Worm (Caenorhabditis elegans) whole organism, L4 larva: Measurements from ENCODE around the gene Y39A1A.24.

ENCODE experiments used
- D1046.2 ChIP-seq: fragments of 200-800 bp; sonication (Bioruptor generic); IDR thresholded peaks from 2 replicates; pipeline ENCODE4 v1.3.6; 2022; ENCODE audit warnings: missing genetic modification characterization, missing compliant biosample characterization
- F37D6.2 ChIP-seq: sonication (generic microtip); optimal IDR thresholded peaks from 2 replicates; lab custom pipeline; 2016; ENCODE audit warnings: mild to moderate bottlenecking, missing genetic modification characterization, missing compliant biosample characterization
- F44E2.7 ChIP-seq: fragments of 200-800 bp; sonication (Bioruptor generic); IDR thresholded peaks from 2 replicates; pipeline ENCODE4 v2.1.2; 2022; ENCODE audit warnings: missing genetic modification characterization, missing compliant biosample characterization
- R02D3.7 ChIP-seq: fragments of 150-350 bp; sonication (generic microtip); optimal IDR thresholded peaks from 3 replicates; lab custom pipeline; 2014; ENCODE audit warnings: missing biosample characterization, missing genetic modification characterization
- T26A8.4 ChIP-seq: fragments of 200-800 bp; sonication (Bioruptor generic); IDR thresholded peaks from 2 replicates; pipeline ENCODE4 v1.3.6; 2022; ENCODE audit warnings: missing genetic modification characterization, missing compliant biosample characterization
- Y48G9A.11 ChIP-seq: fragments of 200-800 bp; sonication (Bioruptor generic); IDR thresholded peaks from 2 replicates; pipeline ENCODE4 v1.3.6; 2022; ENCODE audit warnings: missing genetic modification reagents, missing genetic modification characterization, missing compliant biosample characterization
- aly-2 ChIP-seq: sonication (generic microtip); optimal IDR thresholded peaks from 2 replicates; lab custom pipeline; 2018; ENCODE audit warnings: missing biosample characterization, missing genetic modification characterization
- arid-1 ChIP-seq: fragments of 200-800 bp; sonication (Bioruptor generic); conservative IDR thresholded peaks from 2 replicates; pipeline ENCODE4 v1.3.6; 2022; ENCODE audit warnings: missing genetic modification reagents, missing genetic modification characterization, missing compliant biosample characterization
- attf-4 ChIP-seq: sonication (generic microtip); optimal IDR thresholded peaks from 3 replicates; lab custom pipeline; 2017; ENCODE audit warnings: missing biosample characterization, missing genetic modification characterization
- ceh-20 ChIP-seq: fragments of 200-800 bp; sonication (Bioruptor generic); IDR thresholded peaks from 2 replicates; pipeline ENCODE4 v1.3.6; 2022; ENCODE audit warnings: missing genetic modification reagents, missing genetic modification characterization, missing compliant biosample characterization
- ceh-28 ChIP-seq: fragments of 150-350 bp; optimal IDR thresholded peaks from 2 replicates; lab custom pipeline; 2014; ENCODE audit warnings: missing biosample characterization, missing genetic modification reagents, missing genetic modification characterization
- ceh-82 ChIP-seq: sonication (generic microtip); optimal IDR thresholded peaks from 2 replicates; lab custom pipeline; 2017; ENCODE audit warnings: missing biosample characterization, missing genetic modification characterization
- ces-1 ChIP-seq: fragments of 150-350 bp; sonication (generic microtip); optimal IDR thresholded peaks from 4 replicates; lab custom pipeline; 2014; ENCODE audit warnings: missing biosample characterization, missing genetic modification reagents, missing genetic modification characterization
- ctbp-1 ChIP-seq: fragments of 200-800 bp; sonication (Bioruptor generic); IDR thresholded peaks from 2 replicates; pipeline ENCODE4 v1.3.6; 2022; ENCODE audit warnings: missing genetic modification reagents, missing genetic modification characterization, missing compliant biosample characterization
- daf-12 ChIP-seq: fragments of 150-350 bp; optimal IDR thresholded peaks from 2 replicates; lab custom pipeline; 2014; ENCODE audit warnings: missing biosample characterization, missing genetic modification reagents, missing genetic modification characterization
- daf-19 ChIP-seq: fragments of 200-800 bp; sonication (Bioruptor generic); conservative IDR thresholded peaks from 2 replicates; pipeline ENCODE4 v1.3.6; 2022; ENCODE audit warnings: missing genetic modification characterization, missing compliant biosample characterization
- dmd-6 ChIP-seq: fragments of 200-800 bp; sonication (Bioruptor generic); IDR thresholded peaks from 2 replicates; pipeline ENCODE4 v1.3.6; 2022; ENCODE audit warnings: missing genetic modification reagents, missing genetic modification characterization, missing compliant biosample characterization
- dpl-1 ChIP-seq: fragments of 150-350 bp; optimal IDR thresholded peaks from 2 replicates; lab custom pipeline; 2014; ENCODE audit warnings: missing biosample characterization, missing genetic modification reagents, missing genetic modification characterization
- duxl-1 ChIP-seq: sonication (generic microtip); optimal IDR thresholded peaks from 2 replicates; lab custom pipeline; 2016; ENCODE audit warnings: mild to moderate bottlenecking, missing genetic modification characterization, moderate library complexity, missing compliant biosample characterization; ENCODE audit not compliant: poor library complexity
- hmg-1.1 ChIP-seq: fragments of 200-800 bp; sonication (Bioruptor generic); IDR thresholded peaks from 2 replicates; pipeline ENCODE4 v1.3.6; 2022; ENCODE audit warnings: missing genetic modification reagents, missing genetic modification characterization, missing compliant biosample characterization
- jun-1 ChIP-seq: fragments of 150-350 bp; optimal IDR thresholded peaks from 2 replicates; lab custom pipeline; 2014; ENCODE audit warnings: missing biosample characterization, missing genetic modification reagents, missing genetic modification characterization
- lin-29 ChIP-seq: fragments of 200-800 bp; sonication (Bioruptor generic); IDR thresholded peaks from 2 replicates; pipeline ENCODE4 v1.3.6; 2022; ENCODE audit warnings: missing genetic modification reagents, missing genetic modification characterization, missing compliant biosample characterization
- lin-38 ChIP-seq: fragments of 200-800 bp; sonication (Bioruptor generic); IDR thresholded peaks from 2 replicates; pipeline ENCODE4 v1.3.6; 2022; ENCODE audit warnings: missing genetic modification reagents, missing genetic modification characterization, missing compliant biosample characterization
- madf-5 ChIP-seq, 2 experiments: fragments of 200-800 bp; sonication (Bioruptor generic); IDR thresholded peaks; 2 replicates each; pipeline ENCODE4 v1.3.6; 2022; ENCODE audit warnings: missing compliant biosample characterization in 2 of 2, missing genetic modification characterization in 2 of 2
- mxl-3 ChIP-seq: fragments of 200-800 bp; sonication (Bioruptor generic); optimal IDR thresholded peaks from 2 replicates; lab custom pipeline; 2018; ENCODE audit warnings: mild to moderate bottlenecking, missing genetic modification characterization, missing compliant biosample characterization
- nhr-10 ChIP-seq: fragments of 150-350 bp; optimal IDR thresholded peaks from 2 replicates; lab custom pipeline; 2014; ENCODE audit warnings: missing biosample characterization, missing genetic modification characterization
- nhr-11 ChIP-seq: fragments of 150-350 bp; optimal IDR thresholded peaks from 2 replicates; lab custom pipeline; 2014; ENCODE audit warnings: missing biosample characterization, missing genetic modification characterization
- nhr-111 ChIP-seq: fragments of 200-800 bp; sonication (Bioruptor generic); optimal IDR thresholded peaks from 2 replicates; lab custom pipeline; 2018; ENCODE audit warnings: mild to moderate bottlenecking, missing genetic modification characterization, missing compliant biosample characterization
- nhr-25 ChIP-seq: sonication (generic microtip); optimal IDR thresholded peaks from 2 replicates; lab custom pipeline; 2017; ENCODE audit warnings: missing genetic modification characterization, mild to moderate bottlenecking, missing compliant biosample characterization, antibody characterized with exemption, moderate library complexity, borderline replicate concordance; ENCODE audit not compliant: insufficient read depth
- nhr-28 ChIP-seq: fragments of 150-350 bp; optimal IDR thresholded peaks from 2 replicates; lab custom pipeline; 2014; ENCODE audit warnings: missing biosample characterization, missing genetic modification characterization
- nhr-41 ChIP-seq: fragments of 200-800 bp; sonication (Bioruptor generic); IDR thresholded peaks from 2 replicates; pipeline ENCODE4 v1.3.6; 2022; ENCODE audit warnings: missing genetic modification reagents, missing genetic modification characterization, missing compliant biosample characterization
- nhr-76 ChIP-seq: fragments of 150-350 bp; optimal IDR thresholded peaks from 2 replicates; lab custom pipeline; 2014; ENCODE audit warnings: missing biosample characterization, missing genetic modification characterization
- php-3 ChIP-seq: fragments of 200-800 bp; sonication (Bioruptor generic); IDR thresholded peaks from 2 replicates; pipeline ENCODE4 v1.3.6; 2022; ENCODE audit warnings: missing genetic modification reagents, missing genetic modification characterization, missing compliant biosample characterization
- pqm-1 ChIP-seq: sonication (generic microtip); optimal IDR thresholded peaks from 2 replicates; lab custom pipeline; 2017; ENCODE audit warnings: missing biosample characterization, missing genetic modification characterization
- rbr-2 ChIP-seq: sonication (generic microtip); optimal IDR thresholded peaks from 2 replicates; lab custom pipeline; 2016; ENCODE audit warnings: missing genotype, missing genetic modification characterization, missing compliant biosample characterization
- saeg-2 ChIP-seq: fragments of 200-800 bp; sonication (Bioruptor generic); IDR thresholded peaks from 2 replicates; pipeline ENCODE4 v1.3.6; 2022; ENCODE audit warnings: missing genetic modification reagents, missing genetic modification characterization, missing compliant biosample characterization
- sdz-12 ChIP-seq: fragments of 200-800 bp; sonication (Bioruptor generic); optimal IDR thresholded peaks from 2 replicates; lab custom pipeline; 2018; ENCODE audit warnings: mild to moderate bottlenecking, missing genetic modification characterization, missing compliant biosample characterization
- set-16 ChIP-seq: fragments of 200-800 bp; sonication (Bioruptor generic); IDR thresholded peaks from 2 replicates; pipeline ENCODE4 v1.3.6; 2022; ENCODE audit warnings: missing genetic modification reagents, missing genetic modification characterization, missing compliant biosample characterization
- skn-1 ChIP-seq: fragments of 150-350 bp; optimal IDR thresholded peaks from 2 replicates; lab custom pipeline; 2014; ENCODE audit warnings: missing biosample characterization, missing genetic modification characterization
- snpc-4 ChIP-seq: fragments of 150-350 bp; optimal IDR thresholded peaks from 2 replicates; lab custom pipeline; 2014; ENCODE audit warnings: missing biosample characterization, missing genetic modification characterization
- spr-1 ChIP-seq: sonication (generic microtip); optimal IDR thresholded peaks from 2 replicates; lab custom pipeline; 2016; ENCODE audit warnings: mild to moderate bottlenecking, missing genetic modification characterization, missing compliant biosample characterization
- tag-97 ChIP-seq: fragments of 200-800 bp; sonication (Bioruptor generic); IDR thresholded peaks from 2 replicates; pipeline ENCODE4 v1.3.6; 2022; ENCODE audit warnings: missing genetic modification characterization, missing compliant biosample characterization
- tra-1 ChIP-seq: fragments of 200-800 bp; sonication (Bioruptor generic); IDR thresholded peaks from 2 replicates; pipeline ENCODE4 v1.3.6; 2022; ENCODE audit warnings: missing genetic modification reagents, missing genetic modification characterization, missing compliant biosample characterization
- unc-130 ChIP-seq: sonication (generic microtip); optimal IDR thresholded peaks from 2 replicates; lab custom pipeline; 2016; ENCODE audit warnings: missing genetic modification reagents, missing genetic modification characterization, missing compliant biosample characterization
- unc-62 ChIP-seq, 3 experiments: fragments of 150-350 bp in 1 of 3; sonication (generic microtip); optimal IDR thresholded peaks in 2 of 3; peaks in 1 of 3; 1 replicate in 1 of 3; 2 replicates in 2 of 3; lab custom pipeline; 2014 to 2017; ENCODE audit warnings: missing biosample characterization in 3 of 3, missing genetic modification characterization in 3 of 3, missing genetic modification reagents in 3 of 3, missing genotype in 1 of 3
- vab-7 ChIP-seq: fragments of 200-800 bp; sonication (Bioruptor generic); IDR thresholded peaks from 2 replicates; pipeline ENCODE4 v1.3.6; 2022; ENCODE audit warnings: missing genetic modification reagents, missing genetic modification characterization, missing compliant biosample characterization
- zfp-2 ChIP-seq: sonication (generic microtip); optimal IDR thresholded peaks from 2 replicates; lab custom pipeline; 2016; ENCODE audit warnings: mild to moderate bottlenecking, missing genetic modification characterization, missing compliant biosample characterization
- zip-11 ChIP-seq: fragments of 200-800 bp; sonication (Bioruptor generic); IDR thresholded peaks from 2 replicates; pipeline ENCODE4 v1.3.6; 2022; ENCODE audit warnings: missing genetic modification characterization, missing compliant biosample characterization
- ztf-11 ChIP-seq: fragments of 150-350 bp; optimal IDR thresholded peaks from 2 replicates; lab custom pipeline; 2014; ENCODE audit warnings: missing biosample characterization, missing genetic modification characterization
- ztf-7 ChIP-seq: fragments of 150-350 bp; optimal IDR thresholded peaks from 2 replicates; lab custom pipeline; 2014; ENCODE audit warnings: missing biosample characterization, missing genetic modification characterization

The Y39A1A.24 gene

DNA sequence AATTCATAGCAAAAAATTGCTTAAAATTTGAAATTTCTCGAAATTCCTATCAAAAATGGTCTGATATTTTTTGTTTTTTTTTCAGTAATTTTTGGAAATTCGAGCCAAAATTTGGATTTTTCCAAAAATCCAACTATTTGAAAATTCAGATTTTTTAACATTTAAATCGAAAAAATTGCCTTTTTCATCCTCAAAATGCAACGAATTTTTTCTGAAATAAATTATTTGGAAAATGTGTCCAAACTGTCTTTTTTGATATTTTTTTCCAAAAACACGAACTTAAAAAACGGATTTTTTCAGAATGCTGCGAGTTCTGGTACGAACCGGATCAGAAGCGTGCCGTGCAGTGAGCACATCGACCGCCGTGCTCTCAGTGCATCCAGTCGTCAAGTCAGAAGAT, 2.7 kb downstream of the Y39A1A.24 start, which contains the start of gene mrpl-22:
TSS of gene mrpl-22 (plus strand) at position 301 of the 400 bp plus-strand sequence.
- TF ChIP-seq ztf-11 (tag; lab: Kevin White, UChicago) = no peak
- no peak for TF ChIP-seq lin-38
- TF ChIP-seq spr-1 (tag; lab: Kevin White, UChicago) = no peak
- TF ChIP-seq daf-12 (tag; lab: Kevin White, UChicago) = no peak
- TF ChIP-seq php-3 (GFP tag; lab: Robert Waterston, UW) = no peak
- TF ChIP-seq madf-5 (GFP tag; IDR thresholded peaks at IDR 0.05; lab: Robert Waterston, UW) = no peak
- no peak for TF ChIP-seq hmg-1.1 (GFP tag; lab: Robert Waterston, UW)
- TF ChIP-seq nhr-76 (tag; lab: Kevin White, UChicago) = no peak
- TF ChIP-seq duxl-1 (tag; lab: Kevin White, UChicago) = no peak
- no peak for TF ChIP-seq nhr-111 (GFP tag; lab: Kevin White, UChicago)
- no peak for TF ChIP-seq snpc-4 (tag; lab: Kevin White, UChicago)
- no peak for TF ChIP-seq ceh-20
- TF ChIP-seq rbr-2 (tag; lab: Kevin White, UChicago) = no peak
- no peak for TF ChIP-seq ctbp-1 (GFP tag; lab: Robert Waterston, UW)
- TF ChIP-seq ceh-82 (tag; lab: Kevin White, UChicago) = no peak
- no peak for TF ChIP-seq pqm-1 (tag; lab: Kevin White, UChicago)

DNA sequence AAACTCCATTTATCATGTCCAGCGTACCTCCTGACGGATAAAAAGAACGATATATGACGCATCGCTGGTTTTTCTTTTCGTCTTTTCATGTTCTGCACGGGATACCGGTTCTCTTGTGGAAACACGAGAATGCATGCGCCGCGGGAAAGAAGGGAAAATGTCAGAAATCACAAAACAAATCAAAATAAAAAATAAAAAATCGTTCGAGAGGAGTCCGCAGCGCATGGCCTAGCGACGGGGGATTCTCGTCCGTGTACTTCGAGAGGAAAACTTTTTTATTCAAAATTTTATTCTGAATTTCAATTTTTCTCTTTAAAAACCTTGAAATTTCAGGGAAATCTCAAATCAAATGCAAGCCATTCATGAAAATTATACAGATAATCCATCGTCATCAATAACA, 8.8 kb downstream of the Y39A1A.24 start, which contains the start of the genes lron-10 and hpr-9:
TSS of gene lron-10 (minus strand) at position 162 of the 400 bp plus-strand sequence.
TSS of gene hpr-9 (plus strand) at position 344 of the 400 bp plus-strand sequence.
- TF ChIP-seq unc-130 (GFP tag; lab: Kevin White, UChicago) = peak; percentile 93
- TF ChIP-seq saeg-2 = no peak
- peak; percentile 29 for TF ChIP-seq sdz-12 (GFP tag; lab: Kevin White, UChicago)
- TF ChIP-seq nhr-25 (tag; lab: Kevin White, UChicago) = no peak
- TF ChIP-seq jun-1 (tag; lab: Kevin White, UChicago) = no peak
- TF ChIP-seq dpl-1 (GFP tag; lab: Kevin White, UChicago) = peak; percentile 77
- TF ChIP-seq hmg-1.1 (GFP tag; lab: Robert Waterston, UW) = peak; percentile 40
- TF ChIP-seq ces-1 = no peak
- peak; percentile 19; the same call in 1 of the 2 replicates for TF ChIP-seq D1046.2 (GFP tag; lab: Robert Waterston, UW)
- TF ChIP-seq F44E2.7 (GFP tag; lab: Robert Waterston, UW) = no peak
- TF ChIP-seq zip-11 = no peak
- TF ChIP-seq unc-62 (GFP tag; optimal IDR thresholded peaks at IDR 0.05 in 1 of 2; lab: Kevin White, UChicago) = peak in 1 of 2 experiments; percentile 97
- TF ChIP-seq unc-62 (tag; optimal IDR thresholded peaks at IDR 0.05; lab: Kevin White, UChicago) = peak; percentile 26
- TF ChIP-seq nhr-10 (tag; lab: Kevin White, UChicago) = no peak
- TF ChIP-seq ceh-82 (tag; lab: Kevin White, UChicago) = no peak
- TF ChIP-seq nhr-41 (GFP tag; lab: Robert Waterston, UW) = no peak
- TF ChIP-seq set-16 (GFP tag; lab: Robert Waterston, UW) = no peak
- no peak for TF ChIP-seq ceh-28 (tag; lab: Kevin White, UChicago)
- peak; percentile 20 for TF ChIP-seq ztf-7 (tag; lab: Kevin White, UChicago)
- TF ChIP-seq tra-1 = peak; percentile 68; the same call in 1 of the 2 replicates
- peak; percentile 62; the same call in 1 of the 2 replicates for TF ChIP-seq lin-29 (GFP tag; lab: Robert Waterston, UW)
- peak; percentile 68 for TF ChIP-seq nhr-28
- 0 out of 2 replicates have a peak, but pooled peaks have one; percentile 34 for TF ChIP-seq arid-1 (GFP tag; lab: Robert Waterston, UW)
- no peak for TF ChIP-seq zfp-2
- TF ChIP-seq daf-19 (GFP tag; lab: Robert Waterston, UW) = no peak
- TF ChIP-seq R02D3.7 (tag; lab: Kevin White, UChicago) = no peak
- no peak for TF ChIP-seq tag-97
- peak; percentile 62 for TF ChIP-seq mxl-3 (GFP tag; lab: Kevin White, UChicago)
- TF ChIP-seq F37D6.2 = peak; percentile 12
- no peak for TF ChIP-seq skn-1 (tag; lab: Kevin White, UChicago)
- peak; percentile 80 for TF ChIP-seq dmd-6
- TF ChIP-seq nhr-111 (GFP tag; lab: Kevin White, UChicago) = peak; percentile 2
- peak; percentile 86 for TF ChIP-seq duxl-1 (tag; lab: Kevin White, UChicago)
- TF ChIP-seq vab-7 (GFP tag; lab: Robert Waterston, UW) = no peak
- no peak for TF ChIP-seq nhr-11 (tag; lab: Kevin White, UChicago)
- TF ChIP-seq Y48G9A.11 (GFP tag; lab: Robert Waterston, UW) = no peak
- TF ChIP-seq T26A8.4 = peak; percentile 71
- TF ChIP-seq aly-2 (tag; lab: Kevin White, UChicago) = no peak
- TF ChIP-seq attf-4 (tag; lab: Kevin White, UChicago) = no peak
